Worm (Caenorhabditis elegans) whole organism, mixed stage, embryonic: Measurements from ENCODE around the gene swt-4.

Experiments
- M03D4.4 ChIP-seq: sonication (generic microtip); optimal IDR thresholded peaks from 2 replicates; lab custom pipeline; 2017; ENCODE audit warnings: mild to moderate bottlenecking, missing genetic modification characterization, missing compliant biosample characterization
- bed-3 ChIP-seq: fragments of 200-800 bp; sonication (Bioruptor generic); optimal IDR thresholded peaks from 3 replicates; lab custom pipeline; 2018; ENCODE audit warnings: mild to moderate bottlenecking, missing genetic modification characterization, moderate library complexity, missing compliant biosample characterization
- blmp-1 ChIP-seq: fragments of 150-350 bp; optimal IDR thresholded peaks from 2 replicates; lab custom pipeline; 2014; ENCODE audit warnings: missing biosample characterization, missing genetic modification characterization
- ceh-39 ChIP-seq: fragments of 150-350 bp; optimal IDR thresholded peaks from 2 replicates; lab custom pipeline; 2014; ENCODE audit warnings: missing biosample characterization, missing genetic modification characterization
- ceh-43 ChIP-seq: fragments of 200-800 bp; sonication (Bioruptor generic); optimal IDR thresholded peaks from 2 replicates; lab custom pipeline; 2018; ENCODE audit warnings: mild to moderate bottlenecking, missing genetic modification characterization, moderate library complexity, missing compliant biosample characterization
- ceh-83 ChIP-seq: fragments of 200-800 bp; sonication (Bioruptor generic); optimal IDR thresholded peaks from 2 replicates; lab custom pipeline; 2018; ENCODE audit warnings: mild to moderate bottlenecking, missing genetic modification characterization, missing compliant biosample characterization
- ces-1 ChIP-seq: fragments of 150-350 bp; optimal IDR thresholded peaks from 2 replicates; lab custom pipeline; 2014; ENCODE audit warnings: missing biosample characterization, missing genetic modification reagents, missing genetic modification characterization
- cnd-1 ChIP-seq: fragments of 200-800 bp; sonication (Bioruptor generic); optimal IDR thresholded peaks from 2 replicates; lab custom pipeline; 2018; ENCODE audit warnings: mild to moderate bottlenecking, missing genetic modification characterization, missing compliant biosample characterization
- elt-3 ChIP-seq: fragments of 150-350 bp; optimal IDR thresholded peaks from 2 replicates; lab custom pipeline; 2014; ENCODE audit warnings: missing biosample characterization, missing genetic modification characterization
- flh-1 ChIP-seq: fragments of 200-800 bp; sonication (Bioruptor generic); optimal IDR thresholded peaks from 2 replicates; lab custom pipeline; 2018; ENCODE audit warnings: mild to moderate bottlenecking, missing genetic modification characterization, moderate library complexity, missing compliant biosample characterization
- ham-2 ChIP-seq: fragments of 200-800 bp; sonication (Bioruptor generic); optimal IDR thresholded peaks from 2 replicates; lab custom pipeline; 2018; ENCODE audit warnings: mild to moderate bottlenecking, missing genetic modification characterization, missing compliant biosample characterization
- hlh-1 ChIP-seq: fragments of 150-350 bp; optimal IDR thresholded peaks from 2 replicates; lab custom pipeline; 2014; ENCODE audit warnings: missing biosample characterization, missing genetic modification reagents, missing genetic modification characterization
- lin-13 ChIP-seq: fragments of 150-350 bp; optimal IDR thresholded peaks from 2 replicates; lab custom pipeline; 2014; ENCODE audit warnings: missing biosample characterization, missing genetic modification characterization
- lin-32 ChIP-seq: fragments of 200-800 bp; sonication (Bioruptor generic); optimal IDR thresholded peaks from 2 replicates; lab custom pipeline; 2018; ENCODE audit warnings: mild to moderate bottlenecking, missing genetic modification characterization, missing compliant biosample characterization
- lsy-2 ChIP-seq: fragments of 150-350 bp; optimal IDR thresholded peaks from 2 replicates; lab custom pipeline; 2014; ENCODE audit warnings: missing biosample characterization, missing genetic modification characterization
- mab-5 ChIP-seq: fragments of 150-350 bp; optimal IDR thresholded peaks from 2 replicates; lab custom pipeline; 2014; ENCODE audit warnings: missing biosample characterization, missing genetic modification characterization
- mep-1 ChIP-seq: fragments of 150-350 bp; optimal IDR thresholded peaks from 2 replicates; lab custom pipeline; 2017; ENCODE audit warnings: missing biosample characterization, missing genetic modification reagents, missing genetic modification characterization, inconsistent platforms
- mls-2 ChIP-seq: sonication (generic microtip); optimal IDR thresholded peaks from 2 replicates; lab custom pipeline; 2016; ENCODE audit warnings: mild to moderate bottlenecking, missing genetic modification characterization, moderate library complexity, missing compliant biosample characterization
- nhr-12 ChIP-seq: fragments of 150-350 bp; optimal IDR thresholded peaks from 2 replicates; lab custom pipeline; 2014; ENCODE audit warnings: missing biosample characterization, missing genetic modification characterization
- nhr-2 ChIP-seq: fragments of 150-350 bp; optimal IDR thresholded peaks from 2 replicates; lab custom pipeline; 2014; ENCODE audit warnings: missing biosample characterization, missing genetic modification characterization
- nhr-237 ChIP-seq: fragments of 150-350 bp; optimal IDR thresholded peaks from 2 replicates; lab custom pipeline; 2014; ENCODE audit warnings: missing biosample characterization, missing genetic modification characterization
- nhr-28 ChIP-seq: fragments of 150-350 bp; optimal IDR thresholded peaks from 2 replicates; lab custom pipeline; 2014; ENCODE audit warnings: missing biosample characterization, missing genetic modification characterization
- nhr-76 ChIP-seq: sonication (generic microtip); optimal IDR thresholded peaks from 2 replicates; lab custom pipeline; 2017; ENCODE audit warnings: missing biosample characterization, missing genetic modification characterization
- pha-4 ChIP-seq: fragments of 150-350 bp; optimal IDR thresholded peaks from 2 replicates; lab custom pipeline; 2018; ENCODE audit warnings: missing biosample characterization, missing genetic modification reagents, missing genetic modification characterization
- sem-2 ChIP-seq: fragments of 200-800 bp; sonication (Bioruptor generic); optimal IDR thresholded peaks from 2 replicates; lab custom pipeline; 2018; ENCODE audit warnings: mild to moderate bottlenecking, missing genetic modification characterization, missing compliant biosample characterization
- snpc-4 ChIP-seq: fragments of 150-350 bp; optimal IDR thresholded peaks from 2 replicates; lab custom pipeline; 2014; ENCODE audit warnings: missing biosample characterization, missing genetic modification characterization
- sptf-1 ChIP-seq: sonication (generic microtip); optimal IDR thresholded peaks from 2 replicates; lab custom pipeline; 2017; ENCODE audit warnings: mild to moderate bottlenecking, missing genetic modification characterization, moderate library complexity, missing compliant biosample characterization
- tbx-8 ChIP-seq: fragments of 200-800 bp; sonication (Bioruptor generic); optimal IDR thresholded peaks from 2 replicates; lab custom pipeline; 2018; ENCODE audit warnings: mild to moderate bottlenecking, missing genetic modification characterization, moderate library complexity, missing compliant biosample characterization
- unc-120 ChIP-seq: sonication (generic microtip); optimal IDR thresholded peaks from 2 replicates; lab custom pipeline; 2017; ENCODE audit warnings: missing genetic modification characterization, missing compliant biosample characterization; ENCODE audit not compliant: poor library complexity, severe bottlenecking
- unc-39 ChIP-seq: fragments of 150-350 bp; optimal IDR thresholded peaks from 2 replicates; lab custom pipeline; 2014; ENCODE audit warnings: missing biosample characterization, missing genetic modification characterization
- unc-62 ChIP-seq: fragments of 150-350 bp; optimal IDR thresholded peaks from 2 replicates; lab custom pipeline; 2014; ENCODE audit warnings: missing biosample characterization, missing genetic modification reagents, missing genetic modification characterization
- zip-8 ChIP-seq: fragments of 150-350 bp; optimal IDR thresholded peaks from 2 replicates; lab custom pipeline; 2014; ENCODE audit warnings: missing biosample characterization, missing genetic modification characterization
- ztf-11 ChIP-seq: fragments of 150-350 bp; optimal IDR thresholded peaks from 2 replicates; lab custom pipeline; 2014; ENCODE audit warnings: missing biosample characterization, missing genetic modification characterization

Gene swt-4

DNA sequence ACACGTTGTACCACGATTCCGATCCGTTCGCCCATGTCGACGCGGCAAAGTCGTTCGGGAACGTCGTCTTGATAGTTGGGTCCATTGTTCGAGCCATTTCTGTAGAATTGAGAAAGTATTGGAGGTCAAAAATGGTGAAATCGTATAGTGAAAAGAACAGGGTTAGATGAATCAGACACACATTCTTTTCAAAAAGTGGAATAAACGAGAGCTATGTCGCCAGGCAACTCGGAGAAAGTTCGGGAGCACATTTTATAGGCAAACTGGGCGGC, 4.4 kb upstream of the swt-4 start, which contains the start of gene Y39A1A.9:
Gene Y39A1A.9 (minus strand): TSS at position 99 of the 272 bp plus-strand sequence.
- TF ChIP-seq ztf-11 (tag; lab: Kevin White, UChicago), result no peak
- no peak for TF ChIP-seq sem-2 (GFP tag; lab: Kevin White, UChicago)
- TF ChIP-seq snpc-4, result no peak
- TF ChIP-seq ham-2, result no peak
- TF ChIP-seq ceh-43 (GFP tag; lab: Kevin White, UChicago), result no peak
- TF ChIP-seq pha-4 (tag; lab: Kevin White, UChicago), result no peak
- no peak for TF ChIP-seq mls-2 (tag; lab: Kevin White, UChicago)
- no peak for TF ChIP-seq blmp-1 (tag; lab: Kevin White, UChicago)
- no peak for TF ChIP-seq nhr-28 (tag; lab: Kevin White, UChicago)

DNA sequence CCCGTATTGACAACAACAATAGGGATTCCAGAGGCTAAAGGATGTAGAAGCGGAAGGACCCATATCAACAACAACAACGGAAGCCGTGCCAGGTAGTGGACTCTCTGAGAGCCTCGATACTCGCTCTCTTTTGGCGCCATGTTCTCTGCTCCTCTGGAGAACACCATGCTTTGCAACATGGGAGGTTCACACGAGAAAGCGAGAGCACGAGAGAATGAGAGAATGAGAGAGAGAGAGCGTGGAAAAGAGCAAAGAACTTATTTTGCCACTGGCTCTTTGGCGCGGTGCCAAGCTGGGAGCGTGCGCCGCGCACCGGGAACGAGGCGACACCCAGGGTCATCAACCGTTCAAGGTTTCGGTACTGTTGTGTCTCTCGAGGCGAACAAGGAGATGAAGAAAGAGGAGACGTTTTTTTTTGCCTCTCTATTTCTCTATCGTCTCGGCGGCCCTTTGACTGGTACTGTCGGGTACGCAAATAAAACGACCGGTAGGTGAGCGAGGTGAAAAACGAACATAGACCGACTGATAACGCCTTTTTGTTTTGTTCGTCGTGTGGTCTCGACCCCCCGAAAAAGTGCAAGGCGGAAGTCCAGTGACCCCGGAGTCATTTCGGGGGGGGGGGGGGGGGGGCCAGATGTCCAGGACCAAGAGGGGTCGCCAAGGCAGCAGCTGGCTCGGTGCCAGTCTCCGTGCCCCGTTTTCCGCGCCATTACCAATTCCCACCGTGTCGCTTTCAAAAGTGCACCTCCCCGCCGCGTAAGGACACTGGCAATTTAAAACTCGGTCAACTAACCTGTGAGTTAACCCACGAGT, 3.9 kb upstream of the swt-4 start, which contains the start of gene Y39A1A.10:
Gene Y39A1A.10 (plus strand): TSS at position 139 of the 813 bp plus-strand sequence.
- TF ChIP-seq pha-4 (tag; lab: Kevin White, UChicago), result no peak
- TF ChIP-seq sptf-1 (tag; lab: Kevin White, UChicago), result peak; percentile 25
- TF ChIP-seq mls-2 (tag; lab: Kevin White, UChicago), result peak; percentile 25

DNA sequence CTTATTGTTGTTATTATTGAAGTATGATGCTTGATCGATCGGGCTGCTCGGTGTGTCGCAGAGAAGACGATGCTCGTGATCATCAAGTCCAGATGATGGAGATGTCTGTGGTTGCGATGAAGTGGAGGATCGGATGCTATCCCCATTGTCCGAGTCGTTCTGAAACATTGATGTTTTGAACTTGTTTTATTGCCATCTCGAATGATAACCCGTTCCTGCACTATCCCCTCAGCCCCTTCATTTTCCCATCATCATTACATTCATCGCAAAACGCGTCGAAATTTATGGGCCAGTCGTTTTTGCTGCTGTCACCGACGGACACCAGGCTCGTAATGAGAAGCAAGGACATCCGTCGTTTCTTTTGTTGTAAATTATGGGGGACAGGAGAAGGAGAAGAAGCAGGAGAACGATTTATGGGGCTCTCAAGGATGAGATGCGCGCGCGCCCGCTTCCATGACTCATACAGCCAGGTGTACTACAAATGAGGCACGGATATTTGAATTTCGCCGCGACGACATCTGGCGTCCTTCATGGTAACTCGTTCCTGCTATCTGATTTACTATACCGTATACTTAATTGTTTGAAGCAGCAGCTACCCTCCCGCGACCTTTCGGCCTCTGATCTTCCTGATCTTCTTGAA, 3.0 kb upstream of the swt-4 start:
- TF ChIP-seq lsy-2 (tag; lab: Kevin White, UChicago) (no peak), cnd-1 (tag; lab: Kevin White, UChicago) (no peak), nhr-28 (tag; lab: Kevin White, UChicago) (no peak), lin-32 (GFP tag; lab: Kevin White, UChicago) (no peak), ceh-39 (no peak), unc-120 (no peak), elt-3 (no peak), snpc-4 (no peak), unc-39 (tag; lab: Kevin White, UChicago) (no peak), ham-2 (no peak), nhr-237 (tag; lab: Kevin White, UChicago) (no peak)

DNA sequence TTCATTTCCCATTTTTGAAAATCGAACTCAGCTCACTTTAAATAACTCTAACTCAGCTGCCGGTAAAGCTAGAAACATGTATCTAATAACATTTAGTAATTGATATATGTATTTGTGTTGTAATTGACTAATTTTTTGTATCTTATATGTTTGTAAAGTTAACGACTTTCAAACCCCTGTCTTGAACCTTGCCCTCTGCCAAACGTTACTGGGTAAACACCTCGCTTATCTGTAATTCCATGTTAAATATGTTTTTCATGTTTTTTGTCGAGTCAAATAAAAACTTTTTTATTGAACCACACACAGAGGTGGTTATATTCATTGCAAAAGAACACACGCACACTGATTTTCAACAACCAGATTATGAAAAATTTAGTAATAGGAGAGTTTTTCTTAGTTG, 852 bp upstream of the swt-4 start:
- TF ChIP-seq ces-1 (GFP tag; lab: Kevin White, UChicago) (no peak), lin-32 (GFP tag; lab: Kevin White, UChicago) (no peak), nhr-76 (tag; lab: Kevin White, UChicago) (no peak), unc-120 (no peak), sptf-1 (tag; lab: Kevin White, UChicago) (no peak), zip-8 (tag; lab: Kevin White, UChicago) (no peak), nhr-237 (tag; lab: Kevin White, UChicago) (no peak), snpc-4 (no peak), unc-62 (no peak), elt-3 (no peak), ztf-11 (tag; lab: Kevin White, UChicago) (no peak), hlh-1 (no peak), ham-2 (no peak), nhr-28 (tag; lab: Kevin White, UChicago) (no peak), ceh-43 (GFP tag; lab: Kevin White, UChicago) (no peak), nhr-12 (tag; lab: Kevin White, UChicago) (no peak), M03D4.4 (tag; lab: Kevin White, UChicago) (no peak), flh-1 (GFP tag; lab: Kevin White, UChicago) (no peak), pha-4 (tag; lab: Kevin White, UChicago) (no peak)

DNA sequence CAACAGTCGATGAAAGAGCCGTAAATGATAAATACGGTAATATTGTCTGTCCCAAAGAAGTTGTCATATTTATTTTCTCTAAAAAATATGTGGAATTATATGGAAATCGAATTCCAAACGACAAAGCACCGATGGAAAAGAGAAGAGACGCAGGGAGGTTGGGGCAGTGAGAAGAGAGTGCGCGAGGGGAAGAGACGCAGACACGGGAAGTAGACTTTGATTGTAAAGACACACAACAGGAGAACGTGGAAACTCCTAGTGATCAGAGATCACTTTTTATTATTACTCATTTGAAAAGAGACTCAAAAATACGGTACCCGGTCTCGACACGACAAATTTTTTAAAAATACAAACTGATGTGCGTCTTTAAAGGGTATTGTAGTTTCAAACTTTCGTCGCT, 583 bp downstream of the swt-4 start:
- no peak for TF ChIP-seq unc-120
- TF ChIP-seq nhr-237 (tag; lab: Kevin White, UChicago), result no peak
- TF ChIP-seq hlh-1, result peak; percentile 14
- peak; percentile 39 for TF ChIP-seq ces-1 (GFP tag; lab: Kevin White, UChicago)
- TF ChIP-seq, all 35 proteins: peak for 2

DNA sequence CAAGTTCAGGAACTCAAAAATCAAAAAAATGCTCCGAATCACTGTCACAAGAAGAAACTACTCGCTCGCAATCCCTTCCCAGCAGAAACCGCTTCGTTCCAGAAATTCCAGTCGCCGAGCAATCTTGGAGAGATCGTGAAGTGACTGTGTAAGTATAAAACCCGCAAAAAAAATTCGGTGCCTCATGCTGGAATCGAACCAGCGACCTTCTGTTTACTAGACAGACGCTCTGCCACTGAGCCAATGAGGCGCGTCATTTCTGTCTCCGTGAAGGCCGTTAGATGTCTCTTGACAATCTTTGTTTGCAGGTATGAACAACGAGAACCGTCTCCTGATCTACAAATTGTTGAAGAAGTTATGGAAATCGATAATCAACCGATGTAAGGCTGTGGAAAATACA, 4.4 kb downstream of the swt-4 start:
- TF ChIP-seq nhr-76 (tag; lab: Kevin White, UChicago) (no peak), ces-1 (GFP tag; lab: Kevin White, UChicago) (no peak), sptf-1 (tag; lab: Kevin White, UChicago) (peak; percentile 90), snpc-4 (no peak), blmp-1 (tag; lab: Kevin White, UChicago) (no peak), nhr-2 (tag; lab: Kevin White, UChicago) (no peak), mls-2 (tag; lab: Kevin White, UChicago) (peak; percentile 87), cnd-1 (tag; lab: Kevin White, UChicago) (peak; percentile 82), tbx-8 (GFP tag; lab: Kevin White, UChicago) (peak; percentile 49), nhr-237 (tag; lab: Kevin White, UChicago) (no peak), M03D4.4 (tag; lab: Kevin White, UChicago) (peak; percentile 86), nhr-28 (tag; lab: Kevin White, UChicago) (no peak), lin-13 (peak; percentile 35), bed-3 (GFP tag; lab: Kevin White, UChicago) (peak; percentile 50), lsy-2 (tag; lab: Kevin White, UChicago) (no peak), mep-1 (tag; lab: Kevin White, UChicago) (no peak), mab-5 (tag; lab: Kevin White, UChicago) (no peak), ceh-39 (no peak), pha-4 (tag; lab: Kevin White, UChicago) (peak; percentile 18), sem-2 (GFP tag; lab: Kevin White, UChicago) (peak; percentile 80), nhr-12 (tag; lab: Kevin White, UChicago) (no peak), unc-62 (no peak), hlh-1 (peak; percentile 38), ztf-11 (tag; lab: Kevin White, UChicago) (peak; percentile 41), elt-3 (no peak), lin-32 (GFP tag; lab: Kevin White, UChicago) (peak; percentile 72), zip-8 (tag; lab: Kevin White, UChicago) (no peak), ceh-83 (GFP tag; lab: Kevin White, UChicago) (peak; percentile 74), ham-2 (peak; percentile 54), unc-39 (tag; lab: Kevin White, UChicago) (no peak)
